Worm (Caenorhabditis elegans) whole organism, early embryonic: ENCODE data around the gene Y113G7A.14.

ENCODE experiments used
- B0310.2 ChIP-seq: sonication (generic microtip); optimal IDR thresholded peaks from 2 replicates; lab custom pipeline; 2016; ENCODE audit warnings: mild to moderate bottlenecking, missing genetic modification characterization, missing compliant biosample characterization
- F13C5.2 ChIP-seq: sonication (generic microtip); optimal IDR thresholded peaks from 2 replicates; lab custom pipeline; 2017; ENCODE audit warnings: mild to moderate bottlenecking, missing genetic modification characterization, inconsistent platforms, missing compliant biosample characterization
- aly-1 ChIP-seq: sonication (generic microtip); optimal IDR thresholded peaks from 2 replicates; lab custom pipeline; 2016; ENCODE audit warnings: missing genetic modification characterization, missing compliant biosample characterization
- ama-1 ChIP-seq: fragments of 150-350 bp; optimal IDR thresholded peaks from 2 replicates; lab custom pipeline; 2014
- ceh-13 ChIP-seq: fragments of 200-800 bp; sonication (Bioruptor generic); optimal IDR thresholded peaks from 2 replicates; lab custom pipeline; 2018; ENCODE audit warnings: mild to moderate bottlenecking, missing genetic modification characterization, missing compliant biosample characterization
- ceh-36 ChIP-seq: sonication (generic microtip); optimal IDR thresholded peaks from 2 replicates; lab custom pipeline; 2016; ENCODE audit warnings: missing genetic modification characterization, inconsistent platforms, missing compliant biosample characterization
- ets-7 ChIP-seq: sonication (generic microtip); optimal IDR thresholded peaks from 2 replicates; lab custom pipeline; 2016; ENCODE audit warnings: missing genotype, missing genetic modification characterization, missing compliant biosample characterization
- flt-1 ChIP-seq: fragments of 200-800 bp; sonication (Bioruptor generic); IDR thresholded peaks from 2 replicates; pipeline ENCODE4 v1.3.6; 2022; ENCODE audit warnings: missing genetic modification characterization, missing compliant biosample characterization
- hmbx-1 ChIP-seq: sonication (generic microtip); optimal IDR thresholded peaks from 2 replicates; lab custom pipeline; 2016; ENCODE audit warnings: mild to moderate bottlenecking, missing genetic modification characterization, missing compliant biosample characterization
- hmg-4 ChIP-seq: fragments of 200-800 bp; sonication (Bioruptor generic); optimal IDR thresholded peaks from 2 replicates; lab custom pipeline; 2018; ENCODE audit warnings: mild to moderate bottlenecking, missing genetic modification characterization, missing compliant biosample characterization
- hnd-1 ChIP-seq: sonication (generic microtip); optimal IDR thresholded peaks from 2 replicates; lab custom pipeline; 2016; ENCODE audit warnings: missing genetic modification characterization, missing compliant biosample characterization
- pes-1 ChIP-seq: fragments of 200-800 bp; sonication (Bioruptor generic); IDR thresholded peaks from 2 replicates; pipeline ENCODE4 v1.3.6; 2022; ENCODE audit warnings: missing genetic modification reagents, missing genetic modification characterization, missing compliant biosample characterization
- scrt-1 ChIP-seq: fragments of 200-800 bp; sonication (Bioruptor generic); IDR thresholded peaks from 2 replicates; pipeline ENCODE4 v1.3.6; 2022; ENCODE audit warnings: missing genetic modification characterization, missing compliant biosample characterization
- sea-1 ChIP-seq: fragments of 200-800 bp; sonication (Bioruptor generic); conservative IDR thresholded peaks from 2 replicates; pipeline ENCODE4 v1.3.6; 2022; ENCODE audit warnings: missing genetic modification characterization, missing compliant biosample characterization
- tbx-11 ChIP-seq: fragments of 200-800 bp; sonication (Bioruptor generic); IDR thresholded peaks from 2 replicates; pipeline ENCODE4 v1.3.6; 2022; ENCODE audit warnings: missing genetic modification characterization, missing compliant biosample characterization
- tbx-37 ChIP-seq: fragments of 200-800 bp; sonication (Bioruptor generic); conservative IDR thresholded peaks from 2 replicates; pipeline ENCODE4 v1.3.6; 2022; ENCODE audit warnings: missing genetic modification reagents, missing genetic modification characterization, missing compliant biosample characterization
- tra-4 ChIP-seq: sonication (generic microtip); optimal IDR thresholded peaks from 2 replicates; lab custom pipeline; 2017; ENCODE audit warnings: missing genetic modification characterization, missing compliant biosample characterization

Y113G7A.14 gene

ce11 chrV:20138407-20139044 lies at the start of gene Y113G7A.14:
TSS of gene Y113G7A.14 (minus strand) at chrV:20138457.
- TF ChIP-seq scrt-1 (GFP tag; lab: Robert Waterston, UW) (no peak), hnd-1 (tag; lab: Kevin White, UChicago) (no peak), ama-1 (lab: Kevin White, UChicago) (no peak), B0310.2 (tag; lab: Kevin White, UChicago) (no peak), flt-1 (no peak), hmg-4 (GFP tag; lab: Kevin White, UChicago) (no peak), ets-7 (tag; lab: Kevin White, UChicago) (no peak)

- TF ChIP-seq tbx-11 (GFP tag; lab: Robert Waterston, UW) (no peak), B0310.2 (tag; lab: Kevin White, UChicago) (no peak), ama-1 (lab: Kevin White, UChicago) (no peak), ceh-36 (tag; lab: Kevin White, UChicago) (no peak), ceh-13 (GFP tag; lab: Kevin White, UChicago) (no peak), hmbx-1 (no peak), ets-7 (tag; lab: Kevin White, UChicago) (no peak), aly-1 (tag; lab: Kevin White, UChicago) (no peak), hmg-4 (GFP tag; lab: Kevin White, UChicago) (no peak)
Measured at ce11 chrV:20186579-20186978, 48.3 kb upstream of the Y113G7A.14 start, which contains the start of gene srz-16. TSS of gene srz-16 (minus strand) at chrV:20186679.

DNA sequence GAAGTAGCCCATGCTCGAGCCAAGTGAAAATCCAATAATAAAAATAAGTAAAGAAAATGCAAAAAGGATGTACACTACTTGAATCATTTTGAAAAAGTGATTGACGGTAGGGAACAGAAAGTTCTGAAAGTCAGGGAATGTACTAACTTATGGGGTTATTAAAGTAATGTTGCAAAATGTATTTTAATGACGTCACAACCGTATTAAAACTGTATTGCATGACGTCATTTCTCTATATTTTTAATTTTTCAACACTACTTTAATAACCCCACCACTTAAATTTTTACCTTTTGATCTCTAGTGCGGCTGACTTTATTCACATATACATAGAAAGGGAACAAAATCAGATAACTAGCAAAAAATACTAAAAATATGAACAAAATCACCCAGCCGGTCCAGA lies 44.1 kb upstream of the Y113G7A.14 start:
- TF ChIP-seq flt-1 = no peak
- no peak for TF ChIP-seq aly-1 (tag; lab: Kevin White, UChicago)
- TF ChIP-seq sea-1 = no peak
- no peak for TF ChIP-seq ama-1 (lab: Kevin White, UChicago)
- TF ChIP-seq pes-1 (GFP tag; lab: Robert Waterston, UW) = no peak

DNA sequence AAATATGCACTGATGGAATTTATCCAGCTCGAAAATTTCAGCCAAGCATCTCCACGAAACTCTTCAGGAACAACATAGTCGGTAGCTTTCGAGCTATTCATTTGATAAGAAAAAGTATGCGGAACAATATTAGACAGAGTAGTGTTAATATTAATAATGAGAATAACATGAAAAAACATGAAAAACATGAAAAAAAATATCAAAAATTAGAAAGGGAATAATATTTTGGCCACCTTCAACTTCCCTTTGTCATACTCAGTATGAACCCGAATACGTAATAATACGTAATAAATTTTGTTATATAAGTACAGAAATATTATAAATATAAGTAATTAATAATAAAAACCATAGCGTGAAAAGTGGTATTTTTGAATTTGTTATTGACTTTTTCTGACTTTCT lies 33.7 kb upstream of the Y113G7A.14 start, which contains the start of gene srw-39:
Gene srw-39 (minus strand): TSS at position 101 of the 400 bp plus-strand sequence.
- TF ChIP-seq scrt-1 (GFP tag; lab: Robert Waterston, UW) (no peak), tbx-37 (GFP tag; lab: Robert Waterston, UW) (no peak), tbx-11 (GFP tag; lab: Robert Waterston, UW) (no peak), ama-1 (lab: Kevin White, UChicago) (no peak), hmg-4 (GFP tag; lab: Kevin White, UChicago) (no peak), pes-1 (GFP tag; lab: Robert Waterston, UW) (no peak), aly-1 (tag; lab: Kevin White, UChicago) (no peak), ceh-13 (GFP tag; lab: Kevin White, UChicago) (no peak), sea-1 (no peak)

ce11 chrV:20165808-20166207 lies 27.6 kb upstream of the Y113G7A.14 start:
- TF ChIP-seq sea-1 = no peak
- TF ChIP-seq flt-1 = no peak
- no peak for TF ChIP-seq ets-7 (tag; lab: Kevin White, UChicago)
- no peak for TF ChIP-seq pes-1 (GFP tag; lab: Robert Waterston, UW)
- no peak for TF ChIP-seq ceh-13 (GFP tag; lab: Kevin White, UChicago)
- TF ChIP-seq scrt-1 (GFP tag; lab: Robert Waterston, UW) = no peak
- no peak for TF ChIP-seq hnd-1 (tag; lab: Kevin White, UChicago)
- TF ChIP-seq tbx-11 (GFP tag; lab: Robert Waterston, UW) = no peak
- no peak for TF ChIP-seq F13C5.2
- no peak for TF ChIP-seq aly-1 (tag; lab: Kevin White, UChicago)
- TF ChIP-seq ama-1 (lab: Kevin White, UChicago) = no peak
- no peak for TF ChIP-seq hmbx-1
- no peak for TF ChIP-seq ceh-36 (tag; lab: Kevin White, UChicago)
- no peak for TF ChIP-seq B0310.2 (tag; lab: Kevin White, UChicago)
- TF ChIP-seq tra-4 (tag; lab: Kevin White, UChicago) = no peak

ce11 chrV:20164059-20164892 lies 26.0 kb upstream of the Y113G7A.14 start, which contains the start of gene F19B2.5:
TSS of gene F19B2.5 (minus strand) at chrV:20164165.
- TF ChIP-seq tra-4 (tag; lab: Kevin White, UChicago) = no peak
- TF ChIP-seq aly-1 (tag; lab: Kevin White, UChicago) = no peak
- TF ChIP-seq ceh-36 (tag; lab: Kevin White, UChicago) = no peak
- no peak for TF ChIP-seq tbx-11 (GFP tag; lab: Robert Waterston, UW)
- no peak for TF ChIP-seq ceh-13 (GFP tag; lab: Kevin White, UChicago)
- no peak for TF ChIP-seq flt-1
- no peak for TF ChIP-seq scrt-1 (GFP tag; lab: Robert Waterston, UW)
- TF ChIP-seq F13C5.2 = no peak
- TF ChIP-seq hmbx-1 = no peak
- TF ChIP-seq ama-1 (lab: Kevin White, UChicago) = no peak
- TF ChIP-seq ets-7 (tag; lab: Kevin White, UChicago) = no peak
- TF ChIP-seq sea-1 = no peak
- TF ChIP-seq hmg-4 (GFP tag; lab: Kevin White, UChicago) = no peak
- no peak for TF ChIP-seq pes-1 (GFP tag; lab: Robert Waterston, UW)
- no peak for TF ChIP-seq hnd-1 (tag; lab: Kevin White, UChicago)

DNA sequence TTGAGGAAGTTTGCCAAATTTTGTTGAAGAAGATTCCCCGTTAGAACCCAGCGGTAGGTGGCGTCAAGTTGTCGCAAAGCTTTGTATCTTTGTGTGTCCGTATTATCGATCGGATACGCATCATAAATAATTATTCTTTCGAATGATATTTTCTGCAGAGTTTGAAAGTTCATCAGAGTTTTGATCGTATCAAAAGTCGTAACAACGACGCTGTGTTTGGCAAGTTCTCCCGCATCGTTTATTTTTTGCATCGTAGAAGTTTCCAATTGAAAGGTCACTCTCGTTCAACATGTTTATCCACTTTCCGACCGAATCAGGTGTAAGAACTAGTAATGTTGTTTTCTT lies 24.8 kb upstream of the Y113G7A.14 start:
- TF ChIP-seq F13C5.2 (no peak), B0310.2 (tag; lab: Kevin White, UChicago) (no peak), ets-7 (tag; lab: Kevin White, UChicago) (no peak), hmbx-1 (no peak), tbx-37 (GFP tag; lab: Robert Waterston, UW) (no peak), pes-1 (GFP tag; lab: Robert Waterston, UW) (no peak), ceh-36 (tag; lab: Kevin White, UChicago) (no peak), hmg-4 (GFP tag; lab: Kevin White, UChicago) (no peak), scrt-1 (GFP tag; lab: Robert Waterston, UW) (no peak), ceh-13 (GFP tag; lab: Kevin White, UChicago) (no peak), flt-1 (no peak), aly-1 (tag; lab: Kevin White, UChicago) (no peak), ama-1 (lab: Kevin White, UChicago) (no peak), sea-1 (no peak), tra-4 (tag; lab: Kevin White, UChicago) (no peak), tbx-11 (GFP tag; lab: Robert Waterston, UW) (no peak)
